Fruit fly (Drosophila melanogaster): ENCODE measurements around the gene Or22a.

Or22a gene

DNA sequence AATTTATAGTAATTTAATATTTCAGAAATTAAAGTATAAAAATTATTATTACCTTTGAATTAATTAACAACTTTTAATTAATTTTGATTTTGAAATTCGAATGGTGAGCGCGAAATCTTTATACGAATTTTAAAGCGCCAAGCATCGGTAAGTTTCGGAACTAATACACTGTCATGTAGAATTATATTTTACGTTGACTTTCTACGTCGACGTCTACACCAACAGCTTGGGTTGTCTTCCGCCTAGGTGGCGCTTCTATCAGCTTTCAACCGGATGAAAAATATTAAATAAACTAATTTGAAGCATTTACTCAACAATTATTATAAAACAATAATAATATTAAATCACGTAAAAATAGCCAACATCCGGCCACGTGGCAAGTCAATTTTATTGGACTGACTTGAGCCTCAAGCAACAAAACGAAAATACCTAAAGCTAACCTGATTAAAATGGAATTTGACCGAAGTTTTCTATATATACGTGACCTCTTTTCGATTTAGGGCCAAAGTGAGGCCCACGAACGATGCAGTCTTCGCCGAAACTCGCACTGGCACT lies 28.4 kb upstream of the Or22a start, which contains the start of gene CG31928 (continued):
- TF ChIP-seq CG11504 (tag; optimal IDR thresholded peaks at IDR 0.05) (peak; percentile 52), CG5180 (GFP tag; optimal IDR thresholded peaks at IDR 0.05) (no peak), CG7963 (GFP tag; IDR thresholded peaks at IDR 0.05; ENCODE audit: partially characterized antibody) (no peak), Spps (tag; optimal IDR thresholded peaks at IDR 0.05) (no peak), Xbp1 (GFP tag; optimal IDR thresholded peaks at IDR 0.05) (peak; percentile 63), maf-S (GFP tag; optimal IDR thresholded peaks at IDR 0.05) (no peak), CG17385 (GFP tag; optimal IDR thresholded peaks at IDR 0.05) (no peak), CG15601 (tag; optimal IDR thresholded peaks at IDR 0.05) (peak; percentile 7), knrl (GFP tag; IDR thresholded peaks at IDR 0.05; ENCODE audit: partially characterized antibody) (peak; percentile 61; the same call in 2 of the 3 replicates), CG3726 (GFP tag; IDR thresholded peaks at IDR 0.05) (no peak), CG8290 (GFP tag; optimal IDR thresholded peaks at IDR 0.05) (no peak), CG8290 (tag; optimal IDR thresholded peaks at IDR 0.05) (no peak), CG3163 (GFP tag; optimal IDR thresholded peaks at IDR 0.05) (no peak), CG6689 (GFP tag; IDR thresholded peaks at IDR 0.05) (no peak), CTCF (GFP tag; optimal IDR thresholded peaks at IDR 0.05) (peak; percentile 97), Myb (GFP tag; optimal IDR thresholded peaks at IDR 0.05) (peak; percentile 9), CG2202 (tag; optimal IDR thresholded peaks at IDR 0.05) (no peak), Rfx (GFP tag; IDR thresholded peaks at IDR 0.05) (peak; percentile 72), pan (optimal IDR thresholded peaks at IDR 0.05) (no peak), pan (GFP tag; optimal IDR thresholded peaks at IDR 0.05 in 1 of 2, IDR thresholded peaks at IDR 0.05 in 1 of 2) (peak in 1 of 2 experiments; percentile 14), CG18476 (GFP tag; optimal IDR thresholded peaks at IDR 0.05) (no peak), CG8944 (GFP tag; optimal IDR thresholded peaks at IDR 0.05) (peak; percentile 0), salm (tag; optimal IDR thresholded peaks at IDR 0.05) (no peak), trem (tag; optimal IDR thresholded peaks at IDR 0.05) (peak; percentile 47), en (GFP tag; optimal IDR thresholded peaks at IDR 0.05) (no peak), Bgb (GFP tag; IDR thresholded peaks at IDR 0.05; ENCODE audit: partially characterized antibody) (peak; percentile 72), CG4328 (GFP tag; optimal IDR thresholded peaks at IDR 0.05) (no peak), disco-r (GFP tag; optimal IDR thresholded peaks at IDR 0.05) (no peak), PHDP (tag; optimal IDR thresholded peaks at IDR 0.05) (no peak), gt (GFP tag; IDR thresholded peaks at IDR 0.05) (no peak), Scr (GFP tag; IDR thresholded peaks at IDR 0.05; ENCODE audit: partially characterized antibody) (no peak), CG14860 (GFP tag; IDR thresholded peaks at IDR 0.05; ENCODE audit: partially characterized antibody) (no peak), NFAT (GFP tag; IDR thresholded peaks at IDR 0.05) (no peak; the same call in 1 of the 2 replicates), rib (GFP tag; IDR thresholded peaks at IDR 0.05) (no peak), CG12219 (GFP tag; optimal IDR thresholded peaks at IDR 0.05) (no peak), pzg (GFP tag; optimal IDR thresholded peaks at IDR 0.05) (no peak), CG31441 (GFP tag; IDR thresholded peaks at IDR 0.05) (no peak), CG30431 (GFP tag; optimal IDR thresholded peaks at IDR 0.05) (no peak), CG33213 (GFP tag; optimal IDR thresholded peaks at IDR 0.05) (peak; percentile 11), NC2β (GFP tag; optimal IDR thresholded peaks at IDR 0.05) (no peak), sens-2 (GFP tag; IDR thresholded peaks at IDR 0.05) (no peak), Oli (tag; optimal IDR thresholded peaks at IDR 0.05) (no peak), lmd (GFP tag; IDR thresholded peaks at IDR 0.05) (no peak), btn (GFP tag; optimal IDR thresholded peaks at IDR 0.05) (no peak), aop (GFP tag; IDR thresholded peaks at IDR 0.05) (no peak), CG30403 (GFP tag; optimal IDR thresholded peaks at IDR 0.05) (peak; percentile 32), chn (GFP tag; optimal IDR thresholded peaks at IDR 0.05) (no peak), Chrac-16 (GFP tag; optimal IDR thresholded peaks at IDR 0.05) (peak; percentile 50), CG17612 (GFP tag; IDR thresholded peaks at IDR 0.05) (no peak), CG14050 (GFP tag; IDR thresholded peaks at IDR 0.05) (no peak), CG9817 (tag; optimal IDR thresholded peaks at IDR 0.05) (peak; percentile 32), CG11560 (tag; IDR thresholded peaks at IDR 0.05) (no peak)
